Worm (Caenorhabditis elegans) whole organism, L1 larva: ENCODE measurements around the gene fkb-1.
A peak's percentile ranks its signal among the peaks of the same experiment; 100 is the strongest.

Experiments
- F16B12.6 ChIP-seq: fragments of 150-350 bp; optimal IDR thresholded peaks from 2 replicates; lab custom pipeline; 2014; ENCODE audit warnings: missing biosample characterization, missing genetic modification characterization
- aha-1 ChIP-seq: fragments of 150-350 bp; optimal IDR thresholded peaks from 2 replicates; lab custom pipeline; 2014; ENCODE audit warnings: missing biosample characterization, missing genetic modification characterization
- aly-2 ChIP-seq: fragments of 150-350 bp; optimal IDR thresholded peaks from 2 replicates; lab custom pipeline; 2014; ENCODE audit warnings: missing biosample characterization, missing genetic modification characterization
- ama-1 ChIP-seq: fragments of 150-350 bp; optimal IDR thresholded peaks from 2 replicates; lab custom pipeline; 2014
- ceh-63 ChIP-seq: fragments of 200-800 bp; sonication (Bioruptor generic); optimal IDR thresholded peaks from 2 replicates; lab custom pipeline; 2018; ENCODE audit warnings: mild to moderate bottlenecking, missing genetic modification characterization, missing compliant biosample characterization
- ceh-82 ChIP-seq, 3 experiments: fragments of 150-350 bp in 1 of 3; sonication (generic microtip) in 2 of 3; optimal IDR thresholded peaks; 2 replicates each; lab custom pipeline; 2014 to 2017; ENCODE audit warnings: missing biosample characterization in 3 of 3, missing genetic modification characterization in 3 of 3
- ceh-88 ChIP-seq: fragments of 200-800 bp; sonication (Bioruptor generic); IDR thresholded peaks from 2 replicates; pipeline ENCODE4 v1.3.6; 2022; ENCODE audit warnings: missing genetic modification characterization, missing compliant biosample characterization
- ceh-90 ChIP-seq: sonication (generic microtip); optimal IDR thresholded peaks from 2 replicates; lab custom pipeline; 2016; ENCODE audit warnings: missing genetic modification characterization, missing compliant biosample characterization
- dpl-1 ChIP-seq, 3 experiments: fragments of 150-350 bp in 2 of 3; sonication (generic microtip) in 1 of 3; optimal IDR thresholded peaks; 2 replicates each; lab custom pipeline; 2014 to 2017; ENCODE audit warnings: missing biosample characterization in 3 of 3, missing genetic modification characterization in 3 of 3, missing genetic modification reagents in 3 of 3
- dsc-1 ChIP-seq: sonication (generic microtip); optimal IDR thresholded peaks from 2 replicates; lab custom pipeline; 2016; ENCODE audit warnings: mild to moderate bottlenecking, missing genetic modification characterization, missing compliant biosample characterization
- efl-1 ChIP-seq, 4 experiments: fragments of 150-350 bp; optimal IDR thresholded peaks in 3 of 4; peaks in 1 of 4; 1 replicate in 1 of 4; 2 replicates in 3 of 4; lab custom pipeline; 2014; ENCODE audit warnings: missing biosample characterization in 2 of 4, missing genetic modification characterization in 2 of 4, missing genetic modification reagents in 2 of 4
- efl-3 ChIP-seq: fragments of 200-800 bp; sonication (Bioruptor generic); optimal IDR thresholded peaks from 2 replicates; lab custom pipeline; 2018; ENCODE audit warnings: mild to moderate bottlenecking, missing genetic modification characterization, missing compliant biosample characterization
- egl-13 ChIP-seq: sonication (generic microtip); optimal IDR thresholded peaks from 2 replicates; lab custom pipeline; 2016; ENCODE audit warnings: missing genotype, missing genetic modification reagents, missing genetic modification characterization, missing compliant biosample characterization
- fkh-8 ChIP-seq: sonication (generic microtip); optimal IDR thresholded peaks from 2 replicates; lab custom pipeline; 2016; ENCODE audit warnings: mild to moderate bottlenecking, missing genetic modification characterization, missing compliant biosample characterization
- hlh-4 ChIP-seq: sonication (generic microtip); optimal IDR thresholded peaks from 2 replicates; lab custom pipeline; 2016; ENCODE audit warnings: mild to moderate bottlenecking, missing genetic modification characterization, missing compliant biosample characterization
- hpl-2 ChIP-seq: fragments of 150-350 bp; optimal IDR thresholded peaks from 2 replicates; lab custom pipeline; 2014; ENCODE audit warnings: missing biosample characterization, missing genetic modification reagents, missing genetic modification characterization
- irx-1 ChIP-seq: sonication (generic microtip); optimal IDR thresholded peaks from 2 replicates; lab custom pipeline; 2016; ENCODE audit warnings: missing genetic modification characterization, missing compliant biosample characterization
- isw-1 ChIP-seq: fragments of 200-800 bp; sonication (Bioruptor generic); IDR thresholded peaks from 2 replicates; pipeline ENCODE4 v1.3.6; 2022; ENCODE audit warnings: missing genetic modification characterization, missing compliant biosample characterization
- jun-1 ChIP-seq: fragments of 150-350 bp; optimal IDR thresholded peaks from 2 replicates; lab custom pipeline; 2014; ENCODE audit warnings: missing biosample characterization, missing genetic modification reagents, missing genetic modification characterization
- lin-14 ChIP-seq: fragments of 200-800 bp; sonication (Bioruptor generic); optimal IDR thresholded peaks from 2 replicates; lab custom pipeline; 2018; ENCODE audit warnings: mild to moderate bottlenecking, missing genetic modification characterization, moderate library complexity, missing compliant biosample characterization
- lin-15B ChIP-seq: fragments of 150-350 bp; sonication (generic microtip); optimal IDR thresholded peaks from 3 replicates; lab custom pipeline; 2014; ENCODE audit warnings: missing biosample characterization, missing genetic modification characterization
- lin-35 ChIP-seq, 2 experiments: fragments of 150-350 bp; optimal IDR thresholded peaks; 2 replicates each; lab custom pipeline; 2014; ENCODE audit warnings: missing biosample characterization in 2 of 2, missing genetic modification characterization in 2 of 2, missing genetic modification reagents in 2 of 2
- lin-39 ChIP-seq: fragments of 150-350 bp; optimal IDR thresholded peaks from 2 replicates; lab custom pipeline; 2014; ENCODE audit warnings: missing biosample characterization, missing genetic modification reagents, missing genetic modification characterization
- lir-3 ChIP-seq: sonication (generic microtip); optimal IDR thresholded peaks from 2 replicates; lab custom pipeline; 2016; ENCODE audit warnings: mild to moderate bottlenecking, missing genetic modification characterization, moderate library complexity, missing compliant biosample characterization; ENCODE audit not compliant: poor library complexity
- lsy-2 ChIP-seq, 2 experiments: fragments of 150-350 bp; optimal IDR thresholded peaks; 2 replicates each; lab custom pipeline; 2014; ENCODE audit warnings: missing biosample characterization in 2 of 2, missing genetic modification characterization in 2 of 2
- mdl-1 ChIP-seq, 2 experiments: fragments of 150-350 bp; optimal IDR thresholded peaks; 2 replicates each; lab custom pipeline; 2014 to 2017; ENCODE audit warnings: missing biosample characterization in 2 of 2, missing genetic modification characterization in 2 of 2, inconsistent platforms in 1 of 2
- mep-1 ChIP-seq: fragments of 150-350 bp; optimal IDR thresholded peaks from 2 replicates; lab custom pipeline; 2014; ENCODE audit warnings: missing biosample characterization, missing genetic modification characterization
- nhr-12 ChIP-seq: sonication (generic microtip); optimal IDR thresholded peaks from 2 replicates; lab custom pipeline; 2017; ENCODE audit warnings: missing biosample characterization, missing genetic modification characterization
- nhr-237 ChIP-seq: fragments of 150-350 bp; optimal IDR thresholded peaks from 2 replicates; lab custom pipeline; 2014; ENCODE audit warnings: missing biosample characterization, missing genetic modification characterization
- nhr-28 ChIP-seq: fragments of 150-350 bp; optimal IDR thresholded peaks from 2 replicates; lab custom pipeline; 2014; ENCODE audit warnings: missing biosample characterization, missing genetic modification characterization
- nhr-47 ChIP-seq: sonication (generic microtip); optimal IDR thresholded peaks from 2 replicates; lab custom pipeline; 2016; ENCODE audit warnings: mild to moderate bottlenecking, missing genetic modification characterization, moderate library complexity, missing compliant biosample characterization
- nhr-77 ChIP-seq: fragments of 150-350 bp; optimal IDR thresholded peaks from 2 replicates; lab custom pipeline; 2014; ENCODE audit warnings: missing biosample characterization, missing genetic modification characterization
- nhr-84 ChIP-seq: sonication (generic microtip); optimal IDR thresholded peaks from 2 replicates; lab custom pipeline; 2017; ENCODE audit warnings: missing biosample characterization, missing genetic modification characterization
- nhr-85 ChIP-seq: sonication (generic microtip); peaks from one replicate; lab custom pipeline; 2016; ENCODE audit warnings: missing genetic modification characterization, inconsistent platforms, missing compliant biosample characterization
- nhr-90 ChIP-seq: sonication (generic microtip); optimal IDR thresholded peaks from 2 replicates; lab custom pipeline; 2016; ENCODE audit warnings: mild to moderate bottlenecking, missing genetic modification characterization, missing compliant biosample characterization; ENCODE audit not compliant: poor library complexity
- pqm-1 ChIP-seq: sonication (generic microtip); optimal IDR thresholded peaks from 3 replicates; lab custom pipeline; 2017; ENCODE audit warnings: missing biosample characterization, missing genetic modification characterization
- rnt-1 ChIP-seq: sonication (generic microtip); optimal IDR thresholded peaks from 2 replicates; lab custom pipeline; 2016; ENCODE audit warnings: mild to moderate bottlenecking, missing genetic modification characterization, moderate library complexity, missing compliant biosample characterization
- skn-1 ChIP-seq: fragments of 150-350 bp; optimal IDR thresholded peaks from 2 replicates; lab custom pipeline; 2014; ENCODE audit warnings: missing biosample characterization, missing genetic modification characterization
- snpc-4 ChIP-seq: fragments of 150-350 bp; optimal IDR thresholded peaks from 2 replicates; lab custom pipeline; 2014; ENCODE audit warnings: missing biosample characterization, missing genetic modification characterization
- sptf-1 ChIP-seq: fragments of 150-350 bp; optimal IDR thresholded peaks from 2 replicates; lab custom pipeline; 2014; ENCODE audit warnings: missing biosample characterization, missing genetic modification characterization
- sup-37 ChIP-seq: fragments of 200-800 bp; sonication (Bioruptor generic); optimal IDR thresholded peaks from 2 replicates; lab custom pipeline; 2018; ENCODE audit warnings: mild to moderate bottlenecking, missing genetic modification characterization, missing compliant biosample characterization
- swsn-7 ChIP-seq: sonication (generic microtip); optimal IDR thresholded peaks from 2 replicates; lab custom pipeline; 2016; ENCODE audit warnings: missing genetic modification characterization, missing compliant biosample characterization
- tbx-2 ChIP-seq: sonication (generic microtip); optimal IDR thresholded peaks from 2 replicates; lab custom pipeline; 2016; ENCODE audit warnings: missing genetic modification characterization, missing compliant biosample characterization
- tlp-1 ChIP-seq: fragments of 150-350 bp; optimal IDR thresholded peaks from 2 replicates; lab custom pipeline; 2014; ENCODE audit warnings: missing biosample characterization, missing genetic modification characterization
- unc-62 ChIP-seq: fragments of 150-350 bp; optimal IDR thresholded peaks from 2 replicates; lab custom pipeline; 2014; ENCODE audit warnings: missing biosample characterization, missing genetic modification reagents, missing genetic modification characterization
- vab-15 ChIP-seq: sonication (generic microtip); optimal IDR thresholded peaks from 2 replicates; lab custom pipeline; 2017; ENCODE audit warnings: missing genotype, mild to moderate bottlenecking, missing genetic modification characterization, missing compliant biosample characterization
- zag-1 ChIP-seq: fragments of 150-350 bp; optimal IDR thresholded peaks from 2 replicates; lab custom pipeline; 2014; ENCODE audit warnings: missing biosample characterization, missing genetic modification characterization
- zip-4 ChIP-seq: fragments of 200-800 bp; sonication (Bioruptor generic); optimal IDR thresholded peaks from 2 replicates; lab custom pipeline; 2018; ENCODE audit warnings: mild to moderate bottlenecking, missing genetic modification characterization, moderate library complexity, missing compliant biosample characterization
- ztf-11 ChIP-seq, 2 experiments: sonication (generic microtip); optimal IDR thresholded peaks; 2 replicates each; lab custom pipeline; 2016 to 2017; ENCODE audit warnings: missing genetic modification characterization in 2 of 2, missing biosample characterization in 1 of 2, missing compliant biosample characterization in 1 of 2

Gene fkb-1

ce11 chrIV:11070895-11071294, 34.5 kb downstream of the fkb-1 start:
- TF ChIP-seq nhr-237, result peak; percentile 68
- TF ChIP-seq rnt-1, result peak; percentile 71
- TF ChIP-seq lir-3 (tag; lab: Kevin White, UChicago), result peak; percentile 57

ce11 chrIV:11078482-11078881, 42.1 kb downstream of the fkb-1 start, which contains the start of gene Y5F2A.4:
Gene Y5F2A.4 (minus strand): TSS chrIV:11078582.
- TF ChIP-seq mep-1 (tag; lab: Kevin White, UChicago) (no peak), unc-62 (no peak), fkh-8 (tag; lab: Kevin White, UChicago) (no peak), lin-39 (tag; lab: Kevin White, UChicago) (no peak), nhr-77 (tag; lab: Kevin White, UChicago) (no peak), ceh-82 (tag; optimal IDR thresholded peaks at IDR 0.05; lab: Kevin White, UChicago) (no peak), lin-14 (no peak), tlp-1 (tag; lab: Kevin White, UChicago) (no peak), ceh-63 (GFP tag; lab: Kevin White, UChicago) (no peak), efl-3 (GFP tag; lab: Kevin White, UChicago) (no peak), lin-35 (GFP tag; optimal IDR thresholded peaks at IDR 0.05; lab: Kevin White, UChicago) (no peak), ceh-88 (GFP tag; lab: Robert Waterston, UW) (no peak), isw-1 (GFP tag; lab: Robert Waterston, UW) (no peak), aha-1 (tag; lab: Kevin White, UChicago) (no peak), irx-1 (tag; lab: Kevin White, UChicago) (no peak), nhr-85 (tag; lab: Kevin White, UChicago) (no peak), hpl-2 (GFP tag; lab: Kevin White, UChicago) (no peak), tbx-2 (tag; lab: Kevin White, UChicago) (no peak)

ce11 chrIV:11080823-11081285, 44.5 kb downstream of the fkb-1 start, which contains the start of gene atg-7:
Gene atg-7 (minus strand): TSS chrIV:11081055.
- TF ChIP-seq tlp-1 (tag; lab: Kevin White, UChicago) (no peak), lin-39 (tag; lab: Kevin White, UChicago) (no peak), sptf-1 (tag; lab: Kevin White, UChicago) (no peak), irx-1 (tag; lab: Kevin White, UChicago) (no peak), mdl-1 (tag; optimal IDR thresholded peaks at IDR 0.05; lab: Kevin White, UChicago) (no peak), fkh-8 (tag; lab: Kevin White, UChicago) (no peak), nhr-47 (tag; lab: Kevin White, UChicago) (no peak), nhr-90 (tag; lab: Kevin White, UChicago) (peak; percentile 5), rnt-1 (peak; percentile 10), egl-13 (no peak), nhr-85 (tag; lab: Kevin White, UChicago) (peak; percentile 69), swsn-7 (tag; lab: Kevin White, UChicago) (no peak), ceh-90 (tag; lab: Kevin White, UChicago) (no peak), F16B12.6 (tag; lab: Kevin White, UChicago) (no peak), ceh-63 (GFP tag; lab: Kevin White, UChicago) (no peak), jun-1 (tag; lab: Kevin White, UChicago) (no peak), sup-37 (GFP tag; lab: Kevin White, UChicago) (no peak), vab-15 (tag; lab: Kevin White, UChicago) (no peak), snpc-4 (tag; lab: Kevin White, UChicago) (no peak), efl-1 (optimal IDR thresholded peaks at IDR 0.05; lab: Kevin White, UChicago) (peak; percentile 6 to 7), efl-1 (GFP tag; optimal IDR thresholded peaks at IDR 0.05 in 1 of 2; lab: Kevin White, UChicago) (peak in 1 of 2 experiments; percentile 67), hlh-4 (tag; lab: Kevin White, UChicago) (no peak), dsc-1 (tag; lab: Kevin White, UChicago) (peak; percentile 25), hpl-2 (GFP tag; lab: Kevin White, UChicago) (no peak), nhr-84 (tag; lab: Kevin White, UChicago) (no peak), ama-1 (lab: Kevin White, UChicago) (peak; percentile 90), lsy-2 (tag; optimal IDR thresholded peaks at IDR 0.05; lab: Kevin White, UChicago) (peak in 1 of 2 experiments; percentile 4), dpl-1 (GFP tag; optimal IDR thresholded peaks at IDR 0.05; lab: Kevin White, UChicago) (no peak), lir-3 (tag; lab: Kevin White, UChicago) (peak; percentile 13), zag-1 (tag; lab: Kevin White, UChicago) (no peak), lin-15B (tag; lab: Kevin White, UChicago) (no peak), nhr-12 (tag; lab: Kevin White, UChicago) (no peak), ztf-11 (tag; optimal IDR thresholded peaks at IDR 0.05; lab: Kevin White, UChicago) (no peak), pqm-1 (tag; lab: Kevin White, UChicago) (no peak), nhr-28 (tag; lab: Kevin White, UChicago) (no peak), skn-1 (tag; lab: Kevin White, UChicago) (no peak), aly-2 (tag; lab: Kevin White, UChicago) (peak; percentile 22), zip-4 (GFP tag; lab: Kevin White, UChicago) (no peak)
